Fruit fly (Drosophila melanogaster) whole organism, wandering third instar larva: Measurements from ENCODE around the gene SamDC.

Experiments
- Abd-B ChIP-seq: fragments of >200 bp; optimal IDR thresholded peaks from 2 replicates; lab custom pipeline; 2017; ENCODE audit warnings: missing biosample characterization, missing genetic modification characterization
- CG32264 ChIP-seq: fragments of 200-800 bp; sonication (Bioruptor generic); optimal IDR thresholded peaks from 2 replicates; lab custom pipeline; 2016; ENCODE audit warnings: missing biosample characterization, missing genetic modification characterization
- CG9705 ChIP-seq: fragments of 200-800 bp; sonication (Bioruptor generic); optimal IDR thresholded peaks from 2 replicates; lab custom pipeline; 2018; ENCODE audit warnings: missing biosample characterization, mild to moderate bottlenecking, missing genetic modification characterization
- CrebA ChIP-seq: fragments of 200-800 bp; sonication (Bioruptor generic); optimal IDR thresholded peaks from 2 replicates; lab custom pipeline; 2016; ENCODE audit warnings: missing biosample characterization, mild to moderate bottlenecking, missing genetic modification characterization, borderline replicate concordance
- Dfd ChIP-seq: fragments of >200 bp; optimal IDR thresholded peaks from 2 replicates; lab custom pipeline; 2017; ENCODE audit warnings: missing biosample characterization, missing genetic modification characterization
- Dif ChIP-seq: fragments of 200-275, 200-300 bp; sonication (Bioruptor generic); optimal IDR thresholded peaks from 2 replicates; lab custom pipeline; 2018; ENCODE audit warnings: missing biosample characterization, missing genetic modification characterization; ENCODE audit not compliant: partially characterized antibody
- GATAd ChIP-seq: sonication (Bioruptor generic); optimal IDR thresholded peaks from 2 replicates; lab custom pipeline; 2016; ENCODE audit warnings: missing biosample characterization, missing genetic modification characterization
- HLH106 ChIP-seq: fragments of 200-800 bp; optimal IDR thresholded peaks from 3 replicates; lab custom pipeline; 2019; ENCODE audit warnings: missing biosample characterization, mild to moderate bottlenecking, missing genetic modification characterization, moderate library complexity
- Hnf4 ChIP-seq: fragments of 200-800 bp; sonication (Bioruptor generic); optimal IDR thresholded peaks from 2 replicates; lab custom pipeline; 2016; ENCODE audit warnings: missing biosample characterization, mild to moderate bottlenecking, missing genetic modification characterization
- Hr78 ChIP-seq: fragments of >200 bp; optimal IDR thresholded peaks from 2 replicates; lab custom pipeline; 2017; ENCODE audit warnings: missing biosample characterization, missing genetic modification characterization
- Hr83 ChIP-seq: fragments of 200-300 bp; sonication (Bioruptor generic); optimal IDR thresholded peaks from 2 replicates; lab custom pipeline; 2016; ENCODE audit warnings: missing biosample characterization, mild to moderate bottlenecking, missing genetic modification characterization, moderate library complexity; ENCODE audit not compliant: poor library complexity, severe bottlenecking
- Jra ChIP-seq: sonication (Bioruptor generic); optimal IDR thresholded peaks from 2 replicates; lab custom pipeline; 2016; ENCODE audit warnings: missing biosample characterization, missing genetic modification characterization
- Mio ChIP-seq: sonication (Bioruptor generic); optimal IDR thresholded peaks from 2 replicates; lab custom pipeline; 2016; ENCODE audit warnings: missing biosample characterization, missing genetic modification characterization
- Myc ChIP-seq: fragments of >200 bp; optimal IDR thresholded peaks from 2 replicates; lab custom pipeline; 2017
- N ChIP-seq: fragments of >200 bp; optimal IDR thresholded peaks from 2 replicates; lab custom pipeline; 2018; ENCODE audit warnings: missing biosample characterization, missing external identifiers, missing genetic modification characterization
- OdsH ChIP-seq: fragments of 200-800 bp; sonication (Bioruptor generic); optimal IDR thresholded peaks from 2 replicates; lab custom pipeline; 2016; ENCODE audit warnings: missing biosample characterization, mild to moderate bottlenecking, missing genetic modification characterization
- Rel ChIP-seq, 2 experiments: fragments of 200-800 bp; sonication (Bioruptor generic) in 1 of 2; optimal IDR thresholded peaks; 2 replicates in 1 of 2; 3 replicates in 1 of 2; lab custom pipeline; 2016 to 2019; ENCODE audit warnings: mild to moderate bottlenecking in 2 of 2, missing biosample characterization in 2 of 2, missing genetic modification characterization in 2 of 2, moderate library complexity in 1 of 2
- Sp1 ChIP-seq: fragments of 200-800 bp; sonication (Bioruptor generic); optimal IDR thresholded peaks from 3 replicates; lab custom pipeline; 2019; ENCODE audit warnings: missing biosample characterization, mild to moderate bottlenecking, missing genetic modification characterization, moderate library complexity
- Vsx2 ChIP-seq: fragments of 200-300, 225-300 bp; sonication (Bioruptor generic); optimal IDR thresholded peaks from 2 replicates; lab custom pipeline; 2018; ENCODE audit warnings: missing biosample characterization, missing genetic modification characterization; ENCODE audit not compliant: partially characterized antibody
- br ChIP-seq: fragments of 200-800 bp; sonication (Bioruptor generic); optimal IDR thresholded peaks from 2 replicates; lab custom pipeline; 2016; ENCODE audit warnings: missing biosample characterization, missing genetic modification characterization
- brk ChIP-seq: fragments of 200-800 bp; sonication (Bioruptor generic); optimal IDR thresholded peaks from 2 replicates; lab custom pipeline; 2016; ENCODE audit warnings: missing biosample characterization, mild to moderate bottlenecking, missing genetic modification characterization
- dl ChIP-seq, 2 experiments: fragments of 175-275, 200-275 bp in 1 of 2; fragments of 200-275 bp in 1 of 2; sonication (Bioruptor generic); optimal IDR thresholded peaks; lab custom pipeline; 2018; ENCODE audit warnings: mild to moderate bottlenecking in 2 of 2, missing biosample characterization in 2 of 2, missing genetic modification characterization in 2 of 2, moderate library complexity in 2 of 2; ENCODE audit not compliant: partially characterized antibody in 2 of 2, insufficient read depth in 1 of 2
- dmrt93B ChIP-seq: fragments of 200-800 bp; sonication (Bioruptor generic); optimal IDR thresholded peaks from 2 replicates; lab custom pipeline; 2018; ENCODE audit warnings: missing biosample characterization, mild to moderate bottlenecking, missing genetic modification characterization
- dsf ChIP-seq: sonication (Bioruptor generic); optimal IDR thresholded peaks from 2 replicates; lab custom pipeline; 2016; ENCODE audit warnings: missing biosample characterization, missing genetic modification characterization, borderline replicate concordance
- ey ChIP-seq: fragments of 200-800 bp; sonication (Bioruptor generic); optimal IDR thresholded peaks from 2 replicates; lab custom pipeline; 2016; ENCODE audit warnings: missing biosample characterization, missing genetic modification characterization
- foxo ChIP-seq, 2 experiments: fragments of 200-800 bp; sonication (Bioruptor generic); optimal IDR thresholded peaks; 2 replicates in 1 of 2; 3 replicates in 1 of 2; lab custom pipeline; 2016 to 2017; ENCODE audit warnings: missing biosample characterization in 2 of 2, missing genetic modification characterization in 2 of 2
- fru ChIP-seq: fragments of 200-800 bp; sonication (Bioruptor generic); optimal IDR thresholded peaks from 3 replicates; lab custom pipeline; 2016; ENCODE audit warnings: missing biosample characterization, mild to moderate bottlenecking, missing genetic modification characterization
- h ChIP-seq: fragments of 200-800 bp; sonication (Bioruptor generic); optimal IDR thresholded peaks from 3 replicates; lab custom pipeline; 2016; ENCODE audit warnings: missing biosample characterization, mild to moderate bottlenecking, missing genetic modification characterization
- jim ChIP-seq: fragments of 175-275, 200-325 bp; sonication (Bioruptor generic); optimal IDR thresholded peaks from 2 replicates; lab custom pipeline; 2016; ENCODE audit warnings: missing biosample characterization, mild to moderate bottlenecking, missing genetic modification characterization
- lola ChIP-seq: fragments of >200 bp; optimal IDR thresholded peaks from 2 replicates; lab custom pipeline; 2017; ENCODE audit warnings: missing biosample characterization, missing genetic modification characterization
- pan ChIP-seq: fragments of >200 bp; optimal IDR thresholded peaks from 2 replicates; lab custom pipeline; 2017
- psq ChIP-seq: fragments of 200-800 bp; sonication (Bioruptor generic); optimal IDR thresholded peaks from 3 replicates; lab custom pipeline; 2017; ENCODE audit warnings: missing biosample characterization, mild to moderate bottlenecking, missing genetic modification characterization, moderate library complexity
- rgr ChIP-seq: fragments of 200-800 bp; sonication (Bioruptor generic); optimal IDR thresholded peaks from 3 replicates; lab custom pipeline; 2016; ENCODE audit warnings: missing biosample characterization, mild to moderate bottlenecking, missing genetic modification characterization
- sage ChIP-seq: fragments of 200-800 bp; sonication (Bioruptor generic); optimal IDR thresholded peaks from 2 replicates; lab custom pipeline; 2016; ENCODE audit warnings: missing biosample characterization, mild to moderate bottlenecking, missing genetic modification characterization
- sv ChIP-seq: fragments of 200-800 bp; sonication (Bioruptor generic); optimal IDR thresholded peaks from 3 replicates; lab custom pipeline; 2016; ENCODE audit warnings: missing biosample characterization, missing genetic modification characterization
- tai ChIP-seq: sonication (Bioruptor generic); optimal IDR thresholded peaks from 2 replicates; lab custom pipeline; 2016; ENCODE audit warnings: missing biosample characterization, missing genetic modification characterization
- usp ChIP-seq: fragments of >200 bp; optimal IDR thresholded peaks from 2 replicates; lab custom pipeline; 2017; ENCODE audit warnings: missing biosample characterization, missing genetic modification characterization
- woc ChIP-seq: sonication (Bioruptor generic); optimal IDR thresholded peaks from 2 replicates; lab custom pipeline; 2016; ENCODE audit warnings: missing biosample characterization, mild to moderate bottlenecking, missing genetic modification characterization

SamDC gene

dm6 chr2L:10386208-10386805, 47.0 kb downstream of the SamDC start, which contains the start of the genes Cdk1 and mRpS7:
Cdk1 (minus strand) TSS chr2L:10386262.
mRpS7 (plus strand) TSS chr2L:10386662.
- no peak for TF ChIP-seq Hr83
- TF ChIP-seq Dfd (GFP tag; lab: Kevin White, UChicago): no peak
- no peak for TF ChIP-seq CrebA
- peak; percentile 28 for TF ChIP-seq ey (GFP tag; lab: Kevin White, UChicago)
- TF ChIP-seq HLH106: peak; percentile 59
- TF ChIP-seq psq: peak; percentile 27
- no peak for TF ChIP-seq usp
- no peak for TF ChIP-seq lola (GFP tag; lab: Kevin White, UChicago)
- TF ChIP-seq Vsx2 (GFP tag; lab: Kevin White, UChicago): no peak
- peak; percentile 43 for TF ChIP-seq Jra (GFP tag; lab: Kevin White, UChicago)
- no peak for TF ChIP-seq CG32264 (GFP tag; lab: Kevin White, UChicago)
- no peak for TF ChIP-seq br
- TF ChIP-seq dmrt93B: no peak
- TF ChIP-seq Mio (GFP tag; lab: Kevin White, UChicago): no peak
- peak; percentile 43 for TF ChIP-seq sv (GFP tag; lab: Kevin White, UChicago)
- TF ChIP-seq h (GFP tag; lab: Kevin White, UChicago): peak; percentile 44
- TF ChIP-seq sage (GFP tag; lab: Kevin White, UChicago): peak; percentile 3
- peak; percentile 30 for TF ChIP-seq brk (GFP tag; lab: Kevin White, UChicago)
- no peak for TF ChIP-seq Dif (GFP tag; lab: Kevin White, UChicago)
- peak; percentile 2 for TF ChIP-seq rgr (GFP tag; lab: Kevin White, UChicago)
- no peak for TF ChIP-seq Hr78 (GFP tag; lab: Kevin White, UChicago)
- TF ChIP-seq Rel (GFP tag; optimal IDR thresholded peaks at IDR 0.05; lab: Kevin White, UChicago): no peak
- TF ChIP-seq Rel (tag; optimal IDR thresholded peaks at IDR 0.05; lab: Kevin White, UChicago): no peak
- TF ChIP-seq Hnf4 (GFP tag; lab: Kevin White, UChicago): peak; percentile 49
- TF ChIP-seq jim (GFP tag; lab: Kevin White, UChicago): no peak
- TF ChIP-seq Abd-B (GFP tag; lab: Kevin White, UChicago): no peak
- no peak for TF ChIP-seq N (GFP tag; lab: Kevin White, UChicago)
- TF ChIP-seq woc: peak; percentile 76
- no peak for TF ChIP-seq pan (lab: Kevin White, UChicago)
- peak; percentile 49 for TF ChIP-seq fru (GFP tag; lab: Kevin White, UChicago)
- peak in 1 of 2 experiments; percentile 61 for TF ChIP-seq foxo (GFP tag; optimal IDR thresholded peaks at IDR 0.05; lab: Kevin White, UChicago)
- no peak for TF ChIP-seq dl (GFP tag; optimal IDR thresholded peaks at IDR 0.05; lab: Kevin White, UChicago; ENCODE audit: insufficient read depth in 1 of 2, partially characterized antibody in 2 of 2)
- peak; percentile 55 for TF ChIP-seq Sp1
- peak; percentile 4 for TF ChIP-seq OdsH
- no peak for TF ChIP-seq GATAd (GFP tag; lab: Kevin White, UChicago)
- TF ChIP-seq CG9705 (GFP tag; lab: Kevin White, UChicago): no peak
- peak; percentile 9 for TF ChIP-seq Myc
- peak; percentile 47 for TF ChIP-seq tai
- TF ChIP-seq dsf (GFP tag; lab: Kevin White, UChicago): no peak

- TF ChIP-seq HLH106: no peak
- TF ChIP-seq Sp1: no peak
- TF ChIP-seq dl (GFP tag; optimal IDR thresholded peaks at IDR 0.05; lab: Kevin White, UChicago; ENCODE audit: insufficient read depth in 1 of 2, partially characterized antibody in 2 of 2): no peak
- no peak for TF ChIP-seq jim (GFP tag; lab: Kevin White, UChicago)
- no peak for TF ChIP-seq CG9705 (GFP tag; lab: Kevin White, UChicago)
- TF ChIP-seq br: no peak
- no peak for TF ChIP-seq tai
- no peak for TF ChIP-seq CrebA
- no peak for TF ChIP-seq lola (GFP tag; lab: Kevin White, UChicago)
Measured at dm6 chr2L:10386824-10387223, 47.6 kb downstream of the SamDC start.
